Worm (Caenorhabditis elegans) whole organism, late embryonic: Measurements from ENCODE around the gene zag-1.

Source experiments
- nhr-11 ChIP-seq: fragments of 150-350 bp; optimal IDR thresholded peaks from 2 replicates; lab custom pipeline; 2014; ENCODE audit warnings: missing biosample characterization, missing genetic modification characterization
- syd-9 ChIP-seq: sonication (generic microtip); optimal IDR thresholded peaks from 2 replicates; lab custom pipeline; 2016; ENCODE audit warnings: mild to moderate bottlenecking, missing genetic modification characterization, moderate library complexity, missing compliant biosample characterization

- TF ChIP-seq nhr-11 (tag; lab: Kevin White, UChicago) (no peak), syd-9 (tag; lab: Kevin White, UChicago) (no peak)
These were observed 20.6 kb upstream of the zag-1 start, which contains the start of gene cal-3 for ce11 chrIV:3835065-3835464.
